Fruit fly (Drosophila melanogaster) whole organism, embryonic: ENCODE data around the gene Pex2.
A peak's percentile ranks its signal among the peaks of the same experiment; 100 is the strongest.

Experiments
- Adf1 ChIP-seq: fragments of 200-800 bp; sonication (Bioruptor generic); IDR thresholded peaks from 2 replicates; pipeline ENCODE4 v1.3.6; 2022; ENCODE audit warnings: missing biosample characterization, missing genetic modification characterization
- Bdp1 ChIP-seq: fragments of 200-800 bp; sonication (Bioruptor generic); optimal IDR thresholded peaks from 3 replicates; lab custom pipeline; 2016; ENCODE audit warnings: missing biosample characterization, missing genetic modification characterization
- CG10267 ChIP-seq: fragments of 200-800 bp; sonication (Bioruptor generic); optimal IDR thresholded peaks from 2 replicates; lab custom pipeline; 2018; ENCODE audit warnings: missing biosample characterization, mild to moderate bottlenecking, missing genetic modification characterization, moderate library complexity
- CG10543 ChIP-seq: fragments of 200-800 bp; sonication (Bioruptor generic); optimal IDR thresholded peaks from 3 replicates; lab custom pipeline; 2017; ENCODE audit warnings: missing biosample characterization, mild to moderate bottlenecking, missing genetic modification characterization, moderate library complexity
- CG12236 ChIP-seq: fragments of 200-800 bp; sonication (Bioruptor generic); optimal IDR thresholded peaks from 2 replicates; lab custom pipeline; 2016; ENCODE audit warnings: missing biosample characterization, missing genetic modification characterization
- CG13123 ChIP-seq: fragments of 200-800 bp; sonication (Bioruptor generic); optimal IDR thresholded peaks from 2 replicates; lab custom pipeline; 2016; ENCODE audit warnings: missing biosample characterization, missing genetic modification characterization
- CG13775 ChIP-seq: fragments of 200-800 bp; sonication (Bioruptor generic); optimal IDR thresholded peaks from 3 replicates; lab custom pipeline; 2017; ENCODE audit warnings: missing biosample characterization, mild to moderate bottlenecking, missing genetic modification characterization
- CG14860 ChIP-seq: fragments of 200-800 bp; sonication (Bioruptor generic); IDR thresholded peaks from 3 replicates; pipeline ENCODE4 v1.3.6; 2022; ENCODE audit warnings: missing biosample characterization, missing genetic modification characterization; ENCODE audit not compliant: partially characterized antibody
- CG15601 ChIP-seq: fragments of 200-800 bp; sonication (Bioruptor generic); optimal IDR thresholded peaks from 3 replicates; lab custom pipeline; 2019; ENCODE audit warnings: missing biosample characterization, mild to moderate bottlenecking, missing genetic modification characterization, moderate library complexity
- CG18599 ChIP-seq: fragments of 200-800 bp; sonication (Bioruptor generic); optimal IDR thresholded peaks from 3 replicates; lab custom pipeline; 2017; ENCODE audit warnings: missing biosample characterization, missing genetic modification characterization, mild to moderate bottlenecking, moderate library complexity, missing genetic modification reagents
- CG18619 ChIP-seq: fragments of 200-800 bp; sonication (Bioruptor generic); optimal IDR thresholded peaks from 3 replicates; lab custom pipeline; 2017; ENCODE audit warnings: missing biosample characterization, mild to moderate bottlenecking, missing genetic modification characterization
- CG2129 ChIP-seq: fragments of 200-800 bp; sonication (Bioruptor generic); IDR thresholded peaks from 2 replicates; pipeline ENCODE4 v1.3.6; 2022; ENCODE audit warnings: missing biosample characterization, missing genetic modification characterization; ENCODE audit not compliant: partially characterized antibody
- CG2202 ChIP-seq: fragments of 200-800 bp; sonication (Bioruptor generic); optimal IDR thresholded peaks from 2 replicates; lab custom pipeline; 2018; ENCODE audit warnings: missing biosample characterization, mild to moderate bottlenecking, missing genetic modification characterization
- CG3847 ChIP-seq: fragments of 200-800 bp; sonication (Bioruptor generic); IDR thresholded peaks from 2 replicates; pipeline ENCODE4 v1.3.6; 2022; ENCODE audit warnings: missing biosample characterization, missing genetic modification characterization
- CG4328 ChIP-seq: fragments of 200-800 bp; sonication (Bioruptor generic); optimal IDR thresholded peaks from 3 replicates; lab custom pipeline; 2017; ENCODE audit warnings: missing biosample characterization, missing genetic modification reagents, missing genetic modification characterization
- CG4854 ChIP-seq: fragments of 200-800 bp; sonication (Bioruptor generic); optimal IDR thresholded peaks from 2 replicates; lab custom pipeline; 2016; ENCODE audit warnings: missing biosample characterization, missing genetic modification characterization, inconsistent platforms
- CG6272 ChIP-seq: fragments of 200-800 bp; sonication (Bioruptor generic); IDR thresholded peaks from 2 replicates; pipeline ENCODE4 v1.3.6; 2022; ENCODE audit warnings: missing biosample characterization, missing genetic modification characterization
- CG6813 ChIP-seq: fragments of 200-800 bp; sonication (Bioruptor generic); optimal IDR thresholded peaks from 2 replicates; lab custom pipeline; 2017; ENCODE audit warnings: missing biosample characterization, missing genetic modification characterization, mild to moderate bottlenecking, moderate library complexity, missing genetic modification reagents
- CG8281 ChIP-seq: fragments of 200-800 bp; sonication (Bioruptor generic); optimal IDR thresholded peaks from 2 replicates; lab custom pipeline; 2018; ENCODE audit warnings: missing biosample characterization, mild to moderate bottlenecking, missing genetic modification characterization, moderate library complexity
- CG8290 ChIP-seq, 3 experiments: fragments of 200-800 bp; sonication (Bioruptor generic); optimal IDR thresholded peaks; 2 replicates each; lab custom pipeline; 2016 to 2019; ENCODE audit warnings: missing biosample characterization in 3 of 3, missing genetic modification characterization in 3 of 3, mild to moderate bottlenecking in 2 of 3, moderate library complexity in 1 of 3
- CG9727 ChIP-seq: fragments of 200-800 bp; sonication (Bioruptor generic); optimal IDR thresholded peaks from 3 replicates; lab custom pipeline; 2017; ENCODE audit warnings: missing biosample characterization, mild to moderate bottlenecking, missing genetic modification characterization
- Chrac-16 ChIP-seq: fragments of 200-800 bp; sonication (Bioruptor generic); optimal IDR thresholded peaks from 3 replicates; lab custom pipeline; 2016; ENCODE audit warnings: missing biosample characterization, missing genetic modification characterization
- Dbx ChIP-seq: fragments of 200-800 bp; sonication (Bioruptor generic); IDR thresholded peaks from 3 replicates; pipeline ENCODE4 v1.3.6; 2022; ENCODE audit warnings: missing biosample characterization, missing genetic modification characterization
- Eip74EF ChIP-seq, 2 experiments: fragments of 200-800 bp in 1 of 2; fragments of >200 bp in 1 of 2; sonication (Bioruptor generic) in 1 of 2; optimal IDR thresholded peaks; 2 replicates each; lab custom pipeline; 2017 to 2019; ENCODE audit warnings: missing biosample characterization in 2 of 2, missing genetic modification characterization in 2 of 2, mild to moderate bottlenecking in 1 of 2, moderate library complexity in 1 of 2
- Hey ChIP-seq: fragments of 200-800 bp; sonication (Bioruptor generic); optimal IDR thresholded peaks from 3 replicates; lab custom pipeline; 2018; ENCODE audit warnings: missing biosample characterization, mild to moderate bottlenecking, missing genetic modification characterization
- Hmx ChIP-seq: fragments of 200-800 bp; sonication (Bioruptor generic); optimal IDR thresholded peaks from 2 replicates; lab custom pipeline; 2016; ENCODE audit warnings: missing biosample characterization, missing genetic modification characterization
- MBD-R2 ChIP-seq: fragments of 200-800 bp; sonication (Bioruptor generic); IDR thresholded peaks from 2 replicates; pipeline ENCODE4 v1.3.6; 2022; ENCODE audit warnings: missing biosample characterization, missing genetic modification characterization
- Meics ChIP-seq: fragments of 200-800 bp; sonication (Bioruptor generic); optimal IDR thresholded peaks from 2 replicates; lab custom pipeline; 2017; ENCODE audit warnings: missing biosample characterization, mild to moderate bottlenecking, missing genetic modification characterization
- Myb ChIP-seq: fragments of 200-800 bp; sonication (Bioruptor generic); optimal IDR thresholded peaks from 2 replicates; lab custom pipeline; 2016; ENCODE audit warnings: missing biosample characterization, missing genetic modification characterization
- Sin3A ChIP-seq: fragments of >200 bp; optimal IDR thresholded peaks from 2 replicates; lab custom pipeline; 2018
- Sry-δ ChIP-seq: fragments of 200-800 bp; sonication (Bioruptor generic); optimal IDR thresholded peaks from 2 replicates; lab custom pipeline; 2016; ENCODE audit warnings: missing biosample characterization, missing genetic modification characterization
- Trl ChIP-seq, 3 experiments: fragments of >200 bp in 2 of 3; fragments of 200-800 bp in 1 of 3; sonication (Bioruptor generic) in 1 of 3; optimal IDR thresholded peaks; 2 replicates in 1 of 3; 3 replicates in 2 of 3; lab custom pipeline; 2016 to 2017; ENCODE audit warnings: missing biosample characterization in 1 of 3, missing genetic modification characterization in 1 of 3
- Xbp1 ChIP-seq: fragments of 200-800 bp; sonication (Bioruptor generic); optimal IDR thresholded peaks from 3 replicates; lab custom pipeline; 2016; ENCODE audit warnings: missing biosample characterization, mild to moderate bottlenecking, missing genetic modification characterization
- ap ChIP-seq: fragments of 200-800 bp; sonication (Bioruptor generic); IDR thresholded peaks from 2 replicates; pipeline ENCODE4 v1.3.6; 2022; ENCODE audit warnings: missing biosample characterization, missing genetic modification characterization
- corto ChIP-seq: fragments of 200-800 bp; sonication (Bioruptor generic); optimal IDR thresholded peaks from 2 replicates; lab custom pipeline; 2016; ENCODE audit warnings: missing biosample characterization, mild to moderate bottlenecking, missing genetic modification characterization, moderate library complexity
- crp ChIP-seq, 2 experiments: fragments of 200-800 bp; sonication (Bioruptor generic); optimal IDR thresholded peaks; 2 replicates in 1 of 2; 3 replicates in 1 of 2; lab custom pipeline; 2017; ENCODE audit warnings: missing biosample characterization in 2 of 2, missing genetic modification characterization in 2 of 2, mild to moderate bottlenecking in 1 of 2, moderate library complexity in 1 of 2
- ems ChIP-seq: fragments of 200-800 bp; sonication (Bioruptor generic); optimal IDR thresholded peaks from 3 replicates; lab custom pipeline; 2016; ENCODE audit warnings: missing biosample characterization, missing genetic modification characterization
- en ChIP-seq: fragments of 200-800 bp; sonication (Bioruptor generic); optimal IDR thresholded peaks from 2 replicates; lab custom pipeline; 2016; ENCODE audit warnings: missing biosample characterization, missing genetic modification characterization
- exex ChIP-seq: fragments of 200-800 bp; sonication (Bioruptor generic); optimal IDR thresholded peaks from 4 replicates; lab custom pipeline; 2018; ENCODE audit warnings: missing biosample characterization, mild to moderate bottlenecking, missing genetic modification characterization, moderate library complexity
- eyg ChIP-seq: fragments of 200-800 bp; sonication (Bioruptor generic); optimal IDR thresholded peaks from 3 replicates; lab custom pipeline; 2016; ENCODE audit warnings: missing biosample characterization, missing genetic modification characterization
- hkb ChIP-seq, 2 experiments: fragments of 200-800 bp in 1 of 2; fragments of >200 bp in 1 of 2; sonication (Bioruptor generic) in 1 of 2; IDR thresholded peaks in 1 of 2; optimal IDR thresholded peaks in 1 of 2; 2 replicates each; pipeline versions ENCODE4 v1.3.6 to Lab custom; 2017 to 2022; ENCODE audit warnings: missing biosample characterization in 1 of 2, missing genetic modification characterization in 1 of 2
- mam ChIP-seq: fragments of 200-800 bp; sonication (Bioruptor generic); optimal IDR thresholded peaks from 3 replicates; lab custom pipeline; 2016; ENCODE audit warnings: missing biosample characterization, missing genetic modification characterization
- mirr ChIP-seq: fragments of 200-800 bp; sonication (Bioruptor generic); optimal IDR thresholded peaks from 3 replicates; lab custom pipeline; 2018; ENCODE audit warnings: missing biosample characterization, mild to moderate bottlenecking, missing genetic modification characterization
- slbo ChIP-seq: fragments of 200-800 bp; sonication (Bioruptor generic); IDR thresholded peaks from 2 replicates; pipeline ENCODE4 v1.3.6; 2022; ENCODE audit warnings: missing biosample characterization, missing genetic modification characterization
- sna ChIP-seq: fragments of 200-800 bp; sonication (Bioruptor generic); IDR thresholded peaks from 2 replicates; pipeline ENCODE4 v1.3.6; 2022; ENCODE audit warnings: missing biosample characterization, missing genetic modification characterization; ENCODE audit not compliant: partially characterized antibody
- sob ChIP-seq: fragments of 200-800 bp; sonication (Bioruptor generic); IDR thresholded peaks from 2 replicates; pipeline ENCODE4 v1.3.6; 2022; ENCODE audit warnings: missing biosample characterization, missing genetic modification characterization

Pex2 gene

DNA sequence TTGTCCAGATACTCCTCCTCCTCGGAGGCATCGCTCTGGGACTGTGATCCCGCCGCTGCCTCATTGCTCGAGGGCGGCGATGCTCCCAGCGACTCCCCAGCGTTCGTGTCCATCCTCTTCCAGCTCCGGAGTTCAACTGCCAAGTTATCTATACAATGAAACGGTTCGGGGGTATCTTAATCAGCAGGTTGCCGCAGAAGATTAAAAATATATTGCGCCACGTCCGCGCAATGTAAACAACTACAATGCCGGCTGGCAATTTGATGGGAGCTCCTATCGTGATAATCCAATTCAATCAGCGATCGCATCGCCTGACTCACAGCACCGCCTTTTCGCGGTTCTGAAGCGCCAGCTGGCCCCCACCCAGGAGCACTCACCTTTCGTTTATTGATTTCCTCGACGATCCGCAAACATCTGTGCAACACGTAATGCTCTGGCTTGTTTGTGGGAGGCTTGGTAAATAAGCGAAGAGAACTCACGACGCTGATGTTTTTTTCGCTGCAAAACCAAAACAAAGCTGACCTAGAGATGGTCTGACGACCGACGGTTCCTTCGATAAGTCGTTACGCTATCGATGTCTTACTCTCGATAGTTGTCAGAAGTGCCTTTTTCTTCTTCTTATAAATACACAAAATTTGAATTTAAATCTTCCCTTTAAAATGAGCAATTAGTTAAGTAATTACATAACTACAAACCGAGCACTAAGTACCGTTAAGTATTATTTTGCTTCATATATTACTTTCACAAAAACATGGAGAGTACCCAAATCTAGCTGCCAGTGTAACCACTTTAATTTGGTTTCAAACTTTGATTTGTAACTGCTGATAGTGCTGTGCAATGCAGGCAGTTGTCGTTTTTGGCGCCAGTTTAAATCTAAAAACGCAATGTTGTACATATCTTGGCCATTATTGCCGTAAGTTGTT, 49.3 kb upstream of the Pex2 start, which contains the start of gene cert (continued):
- TF ChIP-seq eyg (no peak), Chrac-16 (GFP tag; lab: Kevin White, UChicago) (peak; percentile 22), CG4854 (GFP tag; lab: Kevin White, UChicago) (peak; percentile 31), CG2202 (no peak), mirr (GFP tag; lab: Kevin White, UChicago) (peak; percentile 31), Eip74EF (GFP tag; optimal IDR thresholded peaks at IDR 0.05; lab: Kevin White, UChicago) (peak in 1 of 2 experiments; percentile 20), Meics (GFP tag; lab: Kevin White, UChicago) (peak; percentile 2), exex (tag; lab: Kevin White, UChicago) (peak; percentile 67), CG18619 (GFP tag; lab: Kevin White, UChicago) (peak; percentile 11), CG6272 (GFP tag; lab: Robert Waterston, UW) (0 out of 2 replicates have a peak, but pooled peaks have one; percentile 5), mam (peak; percentile 53), Bdp1 (peak; percentile 52), slbo (peak; percentile 54; the same call in 1 of the 2 replicates), CG10543 (GFP tag; lab: Kevin White, UChicago) (peak; percentile 36), CG2129 (GFP tag; lab: Robert Waterston, UW) (peak; percentile 76), CG14860 (peak; percentile 88), CG6813 (peak; percentile 38), Sry-δ (GFP tag; lab: Kevin White, UChicago) (peak; percentile 98), Sin3A (lab: Kevin White, UChicago) (peak; percentile 94), CG13123 (no peak), CG18599 (GFP tag; lab: Kevin White, UChicago) (no peak), Trl (optimal IDR thresholded peaks at IDR 0.05; lab: Kevin White, UChicago) (no peak), Trl (GFP tag; optimal IDR thresholded peaks at IDR 0.05; lab: Kevin White, UChicago) (peak; percentile 4), CG8290 (GFP tag; optimal IDR thresholded peaks at IDR 0.05; lab: Kevin White, UChicago) (no peak), CG8290 (tag; optimal IDR thresholded peaks at IDR 0.05; lab: Kevin White, UChicago) (no peak), hkb (optimal IDR thresholded peaks at IDR 0.05; lab: Kevin White, UChicago) (peak; percentile 77), hkb (GFP tag; IDR thresholded peaks at IDR 0.05; lab: Robert Waterston, UW) (no peak), corto (GFP tag; lab: Kevin White, UChicago) (no peak), Hmx (GFP tag; lab: Kevin White, UChicago) (no peak), Dbx (GFP tag; lab: Robert Waterston, UW) (peak; percentile 36; the same call in 1 of the 3 replicates), CG4328 (GFP tag; lab: Kevin White, UChicago) (peak; percentile 19), CG9727 (peak; percentile 28), CG12236 (GFP tag; lab: Kevin White, UChicago) (no peak), Myb (GFP tag; lab: Kevin White, UChicago) (peak; percentile 96), CG8281 (tag; lab: Kevin White, UChicago) (no peak), sna (peak; percentile 87), crp (GFP tag; optimal IDR thresholded peaks at IDR 0.05; lab: Kevin White, UChicago) (peak in 1 of 2 experiments; percentile 75), CG3847 (GFP tag; lab: Robert Waterston, UW) (peak; percentile 49), ems (GFP tag; lab: Kevin White, UChicago) (no peak), CG15601 (tag; lab: Kevin White, UChicago) (no peak), CG13775 (peak; percentile 33), Hey (tag; lab: Kevin White, UChicago) (peak; percentile 14), CG10267 (tag; lab: Kevin White, UChicago) (peak; percentile 92), Xbp1 (peak; percentile 18), MBD-R2 (GFP tag; lab: Robert Waterston, UW) (peak; percentile 71), en (GFP tag; lab: Kevin White, UChicago) (no peak), ap (no peak), Adf1 (peak; percentile 17), sob (no peak)
